Worm (Caenorhabditis elegans) whole organism, young adult: ENCODE measurements around the gene odr-8.
"Not testable (repeated sequence)": the region's sequence is repeated elsewhere in the genome, so short reads cannot be mapped to it uniquely, and the experiment has no call there.

ENCODE experiments used
- B0336.3 ChIP-seq: fragments of 200-800 bp; sonication (Bioruptor generic); IDR thresholded peaks from 2 replicates; pipeline ENCODE4 v1.3.6; 2022; ENCODE audit warnings: missing genetic modification characterization, missing compliant biosample characterization
- F22D6.2 ChIP-seq: sonication (generic microtip); optimal IDR thresholded peaks from 2 replicates; lab custom pipeline; 2016; ENCODE audit warnings: mild to moderate bottlenecking, missing genetic modification characterization, missing compliant biosample characterization
- F49E8.2 ChIP-seq: sonication (generic microtip); optimal IDR thresholded peaks from 3 replicates; lab custom pipeline; 2017; ENCODE audit warnings: missing genetic modification characterization, mild to moderate bottlenecking, missing compliant biosample characterization, antibody characterized with exemption, moderate library complexity; ENCODE audit not compliant: insufficient read depth
- T07F8.4 ChIP-seq: sonication (generic microtip); optimal IDR thresholded peaks from 2 replicates; lab custom pipeline; 2016; ENCODE audit warnings: mild to moderate bottlenecking, missing genetic modification characterization, moderate library complexity, missing compliant biosample characterization
- T26A5.8 ChIP-seq: sonication (generic microtip); optimal IDR thresholded peaks from 2 replicates; lab custom pipeline; 2016; ENCODE audit warnings: missing genetic modification characterization, missing compliant biosample characterization
- ZK185.1 ChIP-seq: sonication (generic microtip); optimal IDR thresholded peaks from 2 replicates; lab custom pipeline; 2016; ENCODE audit warnings: mild to moderate bottlenecking, missing genetic modification characterization, missing compliant biosample characterization; ENCODE audit not compliant: poor library complexity, severe bottlenecking
- ama-1 ChIP-seq, 3 experiments: fragments of 150-350 bp in 1 of 3; sonication (generic microtip) in 2 of 3; optimal IDR thresholded peaks; 2 replicates each; lab custom pipeline; 2014 to 2018; ENCODE audit warnings: missing biosample characterization in 2 of 3, missing genetic modification characterization in 2 of 3, missing genetic modification reagents in 2 of 3
- attf-6 ChIP-seq: fragments of 200-800 bp; sonication (Bioruptor generic); IDR thresholded peaks from 2 replicates; pipeline ENCODE4 v1.3.6; 2022; ENCODE audit warnings: missing genetic modification reagents, missing genetic modification characterization, missing compliant biosample characterization
- dpff-1 ChIP-seq: sonication (generic microtip); optimal IDR thresholded peaks from 2 replicates; lab custom pipeline; 2017; ENCODE audit warnings: mild to moderate bottlenecking, missing genetic modification characterization, missing compliant biosample characterization
- egrh-3 ChIP-seq: fragments of 200-800 bp; sonication (Bioruptor generic); IDR thresholded peaks from 2 replicates; pipeline ENCODE4 v1.3.6; 2022; ENCODE audit warnings: missing genetic modification reagents, missing genetic modification characterization, missing compliant biosample characterization
- hlh-26 ChIP-seq: fragments of 200-800 bp; sonication (Bioruptor generic); conservative IDR thresholded peaks from 2 replicates; pipeline ENCODE4 v1.3.6; 2022; ENCODE audit warnings: missing genetic modification reagents, missing genetic modification characterization, missing compliant biosample characterization
- hmg-1.2 ChIP-seq: fragments of 200-800 bp; sonication (Bioruptor generic); IDR thresholded peaks from 2 replicates; pipeline ENCODE4 v1.3.6; 2022; ENCODE audit warnings: missing genetic modification reagents, missing genetic modification characterization, missing compliant biosample characterization
- hrde-1 ChIP-seq: sonication (generic microtip); optimal IDR thresholded peaks from 2 replicates; lab custom pipeline; 2016; ENCODE audit warnings: missing genetic modification characterization, mild to moderate bottlenecking, missing compliant biosample characterization, moderate library complexity, missing genotype, missing genetic modification reagents, borderline replicate concordance
- lag-1 ChIP-seq: fragments of 200-800 bp; sonication (Bioruptor generic); IDR thresholded peaks from 2 replicates; pipeline ENCODE4 v1.3.6; 2022; ENCODE audit warnings: missing genetic modification reagents, missing genetic modification characterization, missing compliant biosample characterization
- lin-26 ChIP-seq: fragments of 200-800 bp; sonication (Bioruptor generic); IDR thresholded peaks from 2 replicates; pipeline ENCODE4 v1.3.6; 2022; ENCODE audit warnings: missing genetic modification reagents, missing genetic modification characterization, missing compliant biosample characterization
- lin-35 ChIP-seq, 3 experiments: fragments of 150-350 bp in 2 of 3; sonication (generic microtip) in 1 of 3; optimal IDR thresholded peaks; 2 replicates each; lab custom pipeline; 2014 to 2018; ENCODE audit warnings: missing biosample characterization in 3 of 3, missing genetic modification characterization in 3 of 3, missing genetic modification reagents in 3 of 3
- lsy-27 ChIP-seq: sonication (generic microtip); optimal IDR thresholded peaks from 2 replicates; lab custom pipeline; 2017; ENCODE audit warnings: missing genetic modification characterization, mild to moderate bottlenecking, missing compliant biosample characterization, antibody characterized with exemption, missing genotype, borderline replicate concordance; ENCODE audit not compliant: insufficient read depth
- madf-3 ChIP-seq: fragments of 200-800 bp; sonication (Bioruptor generic); IDR thresholded peaks from 2 replicates; pipeline ENCODE4 v1.3.6; 2022; ENCODE audit warnings: missing genetic modification reagents, missing genetic modification characterization, missing compliant biosample characterization
- madf-6 ChIP-seq: fragments of 200-800 bp; sonication (Bioruptor generic); IDR thresholded peaks from 2 replicates; pipeline ENCODE4 v1.3.6; 2022; ENCODE audit warnings: missing genetic modification reagents, missing genetic modification characterization, missing compliant biosample characterization
- nhr-120 ChIP-seq: fragments of 200-800 bp; sonication (Bioruptor generic); IDR thresholded peaks from 2 replicates; pipeline ENCODE4 v1.3.6; 2022; ENCODE audit warnings: missing genetic modification characterization, missing compliant biosample characterization
- nhr-179 ChIP-seq: sonication (generic microtip); optimal IDR thresholded peaks from 2 replicates; lab custom pipeline; 2016; ENCODE audit warnings: mild to moderate bottlenecking, missing genetic modification characterization, missing compliant biosample characterization
- nhr-27 ChIP-seq: fragments of 200-800 bp; sonication (Bioruptor generic); optimal IDR thresholded peaks from 2 replicates; lab custom pipeline; 2018; ENCODE audit warnings: mild to moderate bottlenecking, missing genetic modification characterization, moderate library complexity, missing compliant biosample characterization
- nhr-80 ChIP-seq: sonication (generic microtip); optimal IDR thresholded peaks from 2 replicates; lab custom pipeline; 2016; ENCODE audit warnings: missing genetic modification characterization, missing compliant biosample characterization
- nhr-90 ChIP-seq: sonication (generic microtip); optimal IDR thresholded peaks from 2 replicates; lab custom pipeline; 2016; ENCODE audit warnings: missing genotype, mild to moderate bottlenecking, missing genetic modification characterization, missing compliant biosample characterization
- pbrm-1 ChIP-seq: fragments of 200-800 bp; sonication (Bioruptor generic); IDR thresholded peaks from 2 replicates; pipeline ENCODE4 v1.3.6; 2022; ENCODE audit warnings: missing genetic modification reagents, missing genetic modification characterization, missing compliant biosample characterization
- repo-1 ChIP-seq: sonication (generic microtip); optimal IDR thresholded peaks from 2 replicates; lab custom pipeline; 2017; ENCODE audit warnings: mild to moderate bottlenecking, missing genetic modification characterization, missing compliant biosample characterization
- snpc-4 ChIP-seq, 5 experiments: fragments of 150-350 bp in 1 of 5; sonication (generic microtip) in 4 of 5; optimal IDR thresholded peaks; 2 replicates each; lab custom pipeline; 2014 to 2018; ENCODE audit warnings: missing genetic modification characterization in 5 of 5, missing biosample characterization in 3 of 5, antibody characterized with exemption in 2 of 5, mild to moderate bottlenecking in 2 of 5, missing compliant biosample characterization in 2 of 5, missing genotype in 2 of 5, moderate library complexity in 2 of 5, missing genetic modification reagents in 1 of 5
- ztf-18 ChIP-seq: sonication (generic microtip); optimal IDR thresholded peaks from 2 replicates; lab custom pipeline; 2016; ENCODE audit warnings: missing genotype, mild to moderate bottlenecking, missing genetic modification characterization, missing compliant biosample characterization
- ztf-25 ChIP-seq: fragments of 200-800 bp; sonication (Bioruptor generic); IDR thresholded peaks from 2 replicates; pipeline ENCODE4 v1.3.6; 2022; ENCODE audit warnings: missing genetic modification reagents, missing genetic modification characterization, missing compliant biosample characterization
- ztf-6 ChIP-seq: fragments of 200-800 bp; sonication (Bioruptor generic); IDR thresholded peaks from 2 replicates; pipeline ENCODE4 v1.3.6; 2022; ENCODE audit warnings: missing genetic modification reagents, missing genetic modification characterization, missing compliant biosample characterization

odr-8 gene

DNA sequence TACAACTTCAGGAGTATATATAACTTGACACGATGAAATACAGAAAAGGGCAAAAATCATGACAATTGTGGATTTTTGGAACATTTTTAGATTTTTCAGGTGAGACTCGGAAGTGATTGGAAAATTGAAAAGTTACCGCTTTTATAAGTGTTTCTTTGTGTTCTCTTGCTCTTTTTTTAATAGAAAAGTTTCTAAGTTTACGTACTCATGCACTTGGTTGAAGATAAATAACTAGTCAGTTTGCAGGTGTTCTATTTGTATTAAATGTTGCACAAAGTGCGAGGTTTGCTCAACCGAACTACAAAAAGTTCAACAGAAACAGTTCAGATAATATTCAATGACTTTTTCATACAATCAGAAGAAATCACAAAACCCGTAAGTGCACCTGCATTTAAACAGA is 12.4 kb upstream of the odr-8 start, which contains the start of gene nspb-3:
Gene nspb-3, minus strand, starts transcription at position 101 of the 400 bp plus-strand sequence.
- not testable (repeated sequence) for TF ChIP-seq nhr-179 (tag; lab: Kevin White, UChicago); ztf-18; ZK185.1 (tag; lab: Kevin White, UChicago)

- TF ChIP-seq T07F8.4 (tag; lab: Kevin White, UChicago); ztf-25 (GFP tag; lab: Robert Waterston, UW); nhr-179 (tag; lab: Kevin White, UChicago): not testable (repeated sequence)
These were observed 8.7 kb upstream of the odr-8 start, which contains the start of the genes nspb-1 and nspb-2 for ce11 chrIV:6591010-6591746. Gene nspb-1, minus strand, starts transcription at chrIV:6591110. Gene nspb-2, plus strand, starts transcription at chrIV:6591696.

DNA sequence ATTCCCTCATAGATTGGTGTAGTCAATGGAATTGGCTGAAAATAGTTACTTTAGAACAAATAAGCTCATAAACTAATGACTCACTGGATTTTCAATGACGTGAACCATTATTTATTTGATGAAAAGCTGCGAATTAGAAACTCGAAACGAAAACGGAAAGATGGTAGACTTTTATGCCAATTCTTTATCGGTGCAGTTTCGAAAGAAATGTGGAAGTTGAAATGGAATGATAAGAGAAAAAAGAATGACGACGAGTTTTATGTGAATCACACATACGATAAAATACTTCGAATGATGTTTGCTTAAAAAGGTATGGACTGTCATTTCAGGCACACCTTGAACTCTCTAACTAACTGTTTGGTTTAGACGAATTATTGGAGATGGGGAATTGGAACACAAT is 7.5 kb upstream of the odr-8 start, which contains the start of the genes lec-11 and irld-7:
Gene lec-11, minus strand, starts transcription at position 126 of the 400 bp plus-strand sequence.
Gene irld-7, plus strand, starts transcription at position 332 of the 400 bp plus-strand sequence.
- no peak for TF ChIP-seq T26A5.8 (tag; lab: Kevin White, UChicago)
- TF ChIP-seq nhr-80: peak; percentile 69

DNA sequence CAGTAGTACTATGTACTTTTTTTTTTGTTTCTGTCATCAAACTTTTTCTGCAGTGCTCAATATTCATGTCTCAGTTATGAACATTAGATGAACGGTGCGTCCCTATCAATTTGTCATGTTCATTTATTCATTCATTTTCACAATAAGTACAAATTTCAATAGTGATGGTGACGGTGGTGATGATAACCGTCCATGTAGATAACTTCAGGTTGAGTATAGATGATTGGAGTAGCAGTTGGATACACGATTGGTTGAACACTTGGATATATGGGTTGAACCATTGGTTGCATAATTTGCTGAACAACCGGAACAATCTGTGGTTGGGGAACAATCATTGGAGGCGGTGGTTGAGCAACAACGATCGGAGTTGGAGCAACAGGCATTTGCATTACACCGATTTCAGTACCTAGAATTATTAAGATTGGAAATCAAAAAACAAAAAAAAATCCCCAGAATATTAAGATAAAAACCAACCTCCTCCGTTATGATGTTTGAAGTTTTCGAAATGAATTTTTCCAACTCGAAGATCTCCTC is 5.6 kb upstream of the odr-8 start:
- TF ChIP-seq ztf-25 (GFP tag; lab: Robert Waterston, UW) (no peak), nhr-90 (tag; lab: Kevin White, UChicago) (no peak), hlh-26 (no peak), nhr-120 (GFP tag; lab: Robert Waterston, UW) (no peak), lin-26 (GFP tag; lab: Robert Waterston, UW) (0 out of 2 replicates have a peak, but pooled peaks have one; percentile 51), snpc-4 (GFP tag; optimal IDR thresholded peaks at IDR 0.05; lab: Kevin White, UChicago) (no peak), snpc-4 (tag; optimal IDR thresholded peaks at IDR 0.05; lab: Kevin White, UChicago) (peak in 1 of 4 experiments; percentile 61), pbrm-1 (GFP tag; lab: Robert Waterston, UW) (no peak), egrh-3 (no peak), madf-6 (GFP tag; lab: Robert Waterston, UW) (0 out of 2 replicates have a peak, but pooled peaks have one; percentile 32), madf-3 (GFP tag; lab: Robert Waterston, UW) (0 out of 2 replicates have a peak, but pooled peaks have one; percentile 45), dpff-1 (peak; percentile 14), hmg-1.2 (0 out of 2 replicates have a peak, but pooled peaks have one; percentile 7), repo-1 (tag; lab: Kevin White, UChicago) (no peak), ztf-6 (GFP tag; lab: Robert Waterston, UW) (no peak), lsy-27 (tag; lab: Kevin White, UChicago) (no peak), attf-6 (GFP tag; lab: Robert Waterston, UW) (no peak), lin-35 (GFP tag; optimal IDR thresholded peaks at IDR 0.05; lab: Kevin White, UChicago) (peak in 1 of 3 experiments; percentile 21), lag-1 (GFP tag; lab: Robert Waterston, UW) (no peak), F22D6.2 (no peak), B0336.3 (GFP tag; lab: Robert Waterston, UW) (peak; percentile 51; the same call in 1 of the 2 replicates), ama-1 (optimal IDR thresholded peaks at IDR 0.05; lab: Kevin White, UChicago) (no peak), ama-1 (GFP tag; optimal IDR thresholded peaks at IDR 0.05; lab: Kevin White, UChicago) (no peak), nhr-27 (tag; lab: Kevin White, UChicago) (no peak), hrde-1 (tag; lab: Kevin White, UChicago) (peak; percentile 65), F49E8.2 (tag; lab: Kevin White, UChicago) (no peak)
- TF ChIP-seq, all 124 proteins: peak for 9
